Worm (Caenorhabditis elegans) whole organism, L3 larva: ENCODE results near the gene ZK688.9.

ENCODE experiments used
- ZK546.5 ChIP-seq: sonication (generic microtip); optimal IDR thresholded peaks from 2 replicates; lab custom pipeline; 2017; ENCODE audit warnings: missing biosample characterization, missing genetic modification characterization
- elt-3 ChIP-seq, 3 experiments: fragments of 150-350 bp in 1 of 3; sonication (generic microtip) in 2 of 3; optimal IDR thresholded peaks; 2 replicates in 2 of 3; 4 replicates in 1 of 3; lab custom pipeline; 2014 to 2017; ENCODE audit warnings: missing biosample characterization in 3 of 3, missing genetic modification characterization in 3 of 3
- lin-15B ChIP-seq: fragments of 150-350 bp; optimal IDR thresholded peaks from 2 replicates; lab custom pipeline; 2014; ENCODE audit warnings: missing biosample characterization, missing genetic modification characterization
- mdl-1 ChIP-seq: fragments of 150-350 bp; optimal IDR thresholded peaks from 2 replicates; lab custom pipeline; 2014; ENCODE audit warnings: missing biosample characterization, missing genetic modification characterization
- nfya-1 ChIP-seq: sonication (generic microtip); optimal IDR thresholded peaks from 2 replicates; lab custom pipeline; 2017; ENCODE audit warnings: missing genetic modification characterization, mild to moderate bottlenecking, missing compliant biosample characterization, antibody characterized with exemption, moderate library complexity; ENCODE audit not compliant: insufficient read depth
- pqm-1 ChIP-seq: fragments of 150-350 bp; optimal IDR thresholded peaks from 2 replicates; lab custom pipeline; 2017; ENCODE audit warnings: missing biosample characterization, missing genetic modification characterization, inconsistent platforms
- unc-39 ChIP-seq: sonication (generic microtip); optimal IDR thresholded peaks from 4 replicates; lab custom pipeline; 2017; ENCODE audit warnings: missing biosample characterization, missing genetic modification characterization
- unc-62 ChIP-seq: fragments of 150-350 bp; sonication (generic microtip); optimal IDR thresholded peaks from 4 replicates; lab custom pipeline; 2014; ENCODE audit warnings: missing biosample characterization, missing genetic modification reagents, missing genetic modification characterization
- zag-1 ChIP-seq: fragments of 150-350 bp; optimal IDR thresholded peaks from 2 replicates; lab custom pipeline; 2014; ENCODE audit warnings: missing biosample characterization, missing genetic modification characterization

- TF ChIP-seq unc-62 (no peak), elt-3 (tag; optimal IDR thresholded peaks at IDR 0.05; lab: Kevin White, UChicago) (no peak), zag-1 (tag; lab: Kevin White, UChicago) (no peak), nfya-1 (tag; lab: Kevin White, UChicago) (peak; percentile 40), lin-15B (tag; lab: Kevin White, UChicago) (no peak), pqm-1 (no peak), ZK546.5 (tag; lab: Kevin White, UChicago) (no peak), unc-39 (no peak), mdl-1 (tag; lab: Kevin White, UChicago) (no peak)
Observed at ce11 chrIII:7861535-7862120, 21.2 kb downstream of the ZK688.9 start, which contains the start of gene snr-5.
